Fruit fly (Drosophila melanogaster) whole organism, embryonic: ENCODE data around the gene CG31855.

Experiments
- Atf-2 ChIP-seq: fragments of 200-800 bp; sonication (Bioruptor generic); optimal IDR thresholded peaks from 2 replicates; lab custom pipeline; 2016; ENCODE audit warnings: missing biosample characterization, missing genetic modification characterization
- Atf6 ChIP-seq: fragments of 200-800 bp; sonication (Bioruptor generic); IDR thresholded peaks from 2 replicates; pipeline ENCODE4 v1.3.6; 2022; ENCODE audit warnings: missing biosample characterization, missing genetic modification characterization
- CG1024 ChIP-seq: fragments of 200-800 bp; sonication (Bioruptor generic); IDR thresholded peaks from 2 replicates; pipeline ENCODE4 v1.3.6; 2022; ENCODE audit warnings: missing biosample characterization, missing genetic modification characterization
- CG11093 ChIP-seq: fragments of 200-800 bp; sonication (Bioruptor generic); IDR thresholded peaks from 3 replicates; pipeline ENCODE4 v1.3.6; 2022; ENCODE audit warnings: missing biosample characterization, missing genetic modification characterization
- CG11398 ChIP-seq: fragments of 200-800 bp; sonication (Bioruptor generic); optimal IDR thresholded peaks from 2 replicates; lab custom pipeline; 2016; ENCODE audit warnings: missing biosample characterization, missing genetic modification characterization
- CG11456 ChIP-seq: fragments of 200-800 bp; sonication (Bioruptor generic); IDR thresholded peaks from 3 replicates; pipeline ENCODE4 v1.3.6; 2022; ENCODE audit warnings: missing biosample characterization, missing genetic modification characterization
- CG11504 ChIP-seq: fragments of 200-800 bp; sonication (Bioruptor generic); optimal IDR thresholded peaks from 3 replicates; lab custom pipeline; 2019; ENCODE audit warnings: missing biosample characterization, mild to moderate bottlenecking, missing genetic modification characterization, moderate library complexity
- CG11695 ChIP-seq: fragments of 200-800 bp; sonication (Bioruptor generic); IDR thresholded peaks from 3 replicates; pipeline ENCODE4 v1.3.6; 2022; ENCODE audit warnings: missing biosample characterization, missing genetic modification characterization
- CG11696 ChIP-seq: fragments of 200-800 bp; sonication (Bioruptor generic); IDR thresholded peaks from 2 replicates; pipeline ENCODE4 v1.3.6; 2022; ENCODE audit warnings: missing biosample characterization, missing genetic modification characterization
- CG12071 ChIP-seq: fragments of 200-800 bp; sonication (Bioruptor generic); optimal IDR thresholded peaks from 3 replicates; lab custom pipeline; 2018; ENCODE audit warnings: missing biosample characterization, mild to moderate bottlenecking, missing genetic modification characterization
- CG12769 ChIP-seq: fragments of 200-800 bp; sonication (Bioruptor generic); optimal IDR thresholded peaks from 2 replicates; lab custom pipeline; 2019; ENCODE audit warnings: missing biosample characterization, mild to moderate bottlenecking, missing genetic modification characterization, moderate library complexity
- CG14014 ChIP-seq: fragments of 200-800 bp; sonication (Bioruptor generic); IDR thresholded peaks from 2 replicates; pipeline ENCODE4 v1.3.6; 2022; ENCODE audit warnings: missing biosample characterization, missing genetic modification characterization
- CG17802 ChIP-seq: fragments of 200-800 bp; sonication (Bioruptor generic); optimal IDR thresholded peaks from 2 replicates; lab custom pipeline; 2018; ENCODE audit warnings: missing biosample characterization, mild to moderate bottlenecking, missing genetic modification characterization, moderate library complexity
- CG17912 ChIP-seq: fragments of 200-800 bp; sonication (Bioruptor generic); optimal IDR thresholded peaks from 2 replicates; lab custom pipeline; 2018; ENCODE audit warnings: missing biosample characterization, mild to moderate bottlenecking, missing genetic modification characterization
- CG18011 ChIP-seq: fragments of 200-800 bp; sonication (Bioruptor generic); optimal IDR thresholded peaks from 2 replicates; lab custom pipeline; 2017; ENCODE audit warnings: missing biosample characterization, missing genetic modification characterization, mild to moderate bottlenecking, moderate library complexity, missing genotype
- CG18476 ChIP-seq: fragments of 200-800 bp; sonication (Bioruptor generic); optimal IDR thresholded peaks from 2 replicates; lab custom pipeline; 2016; ENCODE audit warnings: missing biosample characterization, mild to moderate bottlenecking, missing genetic modification characterization
- CG2199 ChIP-seq: fragments of 200-800 bp; sonication (Bioruptor generic); IDR thresholded peaks from 3 replicates; pipeline ENCODE4 v1.3.6; 2022; ENCODE audit warnings: missing biosample characterization, missing genetic modification characterization
- CG2678 ChIP-seq: fragments of 200-800 bp; sonication (Bioruptor generic); optimal IDR thresholded peaks from 3 replicates; lab custom pipeline; 2019; ENCODE audit warnings: missing biosample characterization, mild to moderate bottlenecking, missing genetic modification characterization, moderate library complexity
- CG34224 ChIP-seq: fragments of 200-800 bp; sonication (Bioruptor generic); IDR thresholded peaks from 3 replicates; pipeline ENCODE4 v1.3.6; 2022; ENCODE audit warnings: missing biosample characterization, missing genetic modification characterization; ENCODE audit not compliant: partially characterized antibody
- CG3847 ChIP-seq: fragments of 200-800 bp; sonication (Bioruptor generic); IDR thresholded peaks from 2 replicates; pipeline ENCODE4 v1.3.6; 2022; ENCODE audit warnings: missing biosample characterization, missing genetic modification characterization
- CG7786 ChIP-seq: fragments of 200-800 bp; sonication (Bioruptor generic); optimal IDR thresholded peaks from 2 replicates; lab custom pipeline; 2016; ENCODE audit warnings: missing biosample characterization, missing genetic modification characterization
- CG8281 ChIP-seq: fragments of 200-800 bp; sonication (Bioruptor generic); optimal IDR thresholded peaks from 2 replicates; lab custom pipeline; 2018; ENCODE audit warnings: missing biosample characterization, mild to moderate bottlenecking, missing genetic modification characterization, moderate library complexity
- Drgx ChIP-seq: fragments of 200-800 bp; sonication (Bioruptor generic); IDR thresholded peaks from 2 replicates; pipeline ENCODE4 v1.3.6; 2022; ENCODE audit warnings: missing biosample characterization, missing genetic modification characterization
- H2.0 ChIP-seq: fragments of 200-800 bp; sonication (Bioruptor generic); IDR thresholded peaks from 2 replicates; pipeline ENCODE4 v1.3.6; 2022; ENCODE audit warnings: missing biosample characterization, missing genetic modification characterization
- HLHmδ ChIP-seq: fragments of 200-800 bp; sonication (Bioruptor generic); optimal IDR thresholded peaks from 2 replicates; lab custom pipeline; 2018; ENCODE audit warnings: missing biosample characterization, mild to moderate bottlenecking, missing genetic modification characterization, moderate library complexity
- Oaz ChIP-seq: fragments of 200-800 bp; sonication (Bioruptor generic); IDR thresholded peaks from 2 replicates; pipeline ENCODE4 v1.3.6; 2022; ENCODE audit warnings: missing biosample characterization, missing genetic modification characterization
- Trl ChIP-seq, 3 experiments: fragments of >200 bp in 2 of 3; fragments of 200-800 bp in 1 of 3; sonication (Bioruptor generic) in 1 of 3; optimal IDR thresholded peaks; 2 replicates in 1 of 3; 3 replicates in 2 of 3; lab custom pipeline; 2016 to 2017; ENCODE audit warnings: missing biosample characterization in 1 of 3, missing genetic modification characterization in 1 of 3
- abd-A ChIP-seq: fragments of 200-800 bp; sonication (Bioruptor generic); optimal IDR thresholded peaks from 3 replicates; lab custom pipeline; 2019; ENCODE audit warnings: missing biosample characterization, mild to moderate bottlenecking, missing genetic modification characterization, moderate library complexity
- btn ChIP-seq: fragments of 200-800 bp; sonication (Bioruptor generic); optimal IDR thresholded peaks from 2 replicates; lab custom pipeline; 2016; ENCODE audit warnings: missing biosample characterization, missing genetic modification characterization
- chm ChIP-seq: fragments of 200-800 bp; sonication (Bioruptor generic); IDR thresholded peaks from 2 replicates; pipeline ENCODE4 v1.3.6; 2022; ENCODE audit warnings: missing biosample characterization, missing genetic modification characterization
- ci ChIP-seq: fragments of 200-800 bp; sonication (Bioruptor generic); IDR thresholded peaks from 3 replicates; pipeline ENCODE4 v1.3.6; 2022; ENCODE audit warnings: missing biosample characterization, missing genetic modification characterization
- corto ChIP-seq: fragments of 200-800 bp; sonication (Bioruptor generic); optimal IDR thresholded peaks from 2 replicates; lab custom pipeline; 2016; ENCODE audit warnings: missing biosample characterization, mild to moderate bottlenecking, missing genetic modification characterization, moderate library complexity
- ewg ChIP-seq: fragments of 200-800 bp; sonication (Bioruptor generic); optimal IDR thresholded peaks from 3 replicates; lab custom pipeline; 2017; ENCODE audit warnings: mild to moderate bottlenecking, missing biosample characterization, missing genetic modification reagents, missing genetic modification characterization
- fd64A ChIP-seq: fragments of 200-800 bp; sonication (Bioruptor generic); optimal IDR thresholded peaks from 3 replicates; lab custom pipeline; 2018; ENCODE audit warnings: missing biosample characterization, mild to moderate bottlenecking, missing genetic modification characterization
- hbn ChIP-seq: fragments of 200-800 bp; sonication (Bioruptor generic); IDR thresholded peaks from 2 replicates; pipeline ENCODE4 v1.3.6; 2022; ENCODE audit warnings: missing biosample characterization, missing genetic modification characterization; ENCODE audit not compliant: partially characterized antibody
- jing ChIP-seq: fragments of 200-800 bp; sonication (Bioruptor generic); optimal IDR thresholded peaks from 2 replicates; lab custom pipeline; 2018; ENCODE audit warnings: missing biosample characterization, mild to moderate bottlenecking, missing genetic modification characterization
- jumu ChIP-seq: fragments of 200-800 bp; sonication (Bioruptor generic); optimal IDR thresholded peaks from 3 replicates; lab custom pipeline; 2016; ENCODE audit warnings: missing biosample characterization, missing genetic modification characterization
- luna ChIP-seq: fragments of 200-800 bp; sonication (Bioruptor generic); optimal IDR thresholded peaks from 2 replicates; lab custom pipeline; 2016; ENCODE audit warnings: missing biosample characterization, missing genetic modification characterization
- nerfin-1 ChIP-seq: fragments of 200-800 bp; sonication (Bioruptor generic); optimal IDR thresholded peaks from 3 replicates; lab custom pipeline; 2019; ENCODE audit warnings: missing biosample characterization, mild to moderate bottlenecking, missing genetic modification characterization, moderate library complexity
- otp ChIP-seq: fragments of 200-800 bp; sonication (Bioruptor generic); IDR thresholded peaks from 3 replicates; pipeline ENCODE4, ENCODE4 v1.3.6; 2022; ENCODE audit warnings: missing biosample characterization, missing genetic modification characterization
- prd ChIP-seq, 3 experiments: fragments of >200 bp in 2 of 3; fragments of 200-800 bp in 1 of 3; sonication (Bioruptor generic) in 1 of 3; optimal IDR thresholded peaks in 2 of 3; IDR thresholded peaks in 1 of 3; 2 replicates in 2 of 3; 3 replicates in 1 of 3; pipeline versions ENCODE4 v1.3.6 to Lab custom; 2017 to 2022; ENCODE audit warnings: missing biosample characterization in 1 of 3, missing genetic modification characterization in 1 of 3
- ranshi ChIP-seq: fragments of 200-800 bp; sonication (Bioruptor generic); IDR thresholded peaks from 2 replicates; pipeline ENCODE4 v1.3.6; 2022; ENCODE audit warnings: missing biosample characterization, missing genetic modification characterization
- schlank ChIP-seq: fragments of 200-800 bp; sonication (Bioruptor generic); optimal IDR thresholded peaks from 2 replicates; lab custom pipeline; 2018; ENCODE audit warnings: missing biosample characterization, mild to moderate bottlenecking, missing genetic modification characterization
- scrt ChIP-seq: fragments of 200-800 bp; sonication (Bioruptor generic); optimal IDR thresholded peaks from 2 replicates; lab custom pipeline; 2018; ENCODE audit warnings: missing biosample characterization, mild to moderate bottlenecking, missing genetic modification characterization, moderate library complexity
- shn ChIP-seq: fragments of 200-800 bp; sonication (Bioruptor generic); optimal IDR thresholded peaks from 3 replicates; lab custom pipeline; 2016; ENCODE audit warnings: missing biosample characterization, missing genetic modification characterization
- sob ChIP-seq: fragments of 200-800 bp; sonication (Bioruptor generic); IDR thresholded peaks from 2 replicates; pipeline ENCODE4 v1.3.6; 2022; ENCODE audit warnings: missing biosample characterization, missing genetic modification characterization
- sr ChIP-seq: fragments of 200-800 bp; sonication (Bioruptor generic); IDR thresholded peaks from 3 replicates; pipeline ENCODE4 v1.3.6; 2022; ENCODE audit warnings: missing biosample characterization, missing genetic modification characterization
- ttk ChIP-seq: fragments of 200-800 bp; sonication (Bioruptor generic); IDR thresholded peaks from 2 replicates; pipeline ENCODE4 v2.1.2; 2022; ENCODE audit warnings: missing biosample characterization, missing genetic modification characterization

The CG31855 gene

dm6 chr2L:13373435-13374242 lies 4.6 kb downstream of the CG31855 start, which contains the start of the genes Bdp1 and CG6565 (continued):
- TF ChIP-seq H2.0 (GFP tag; lab: Robert Waterston, UW), result peak; percentile 93
- peak; percentile 88 for TF ChIP-seq schlank (tag; lab: Kevin White, UChicago)
- TF ChIP-seq chm (GFP tag; lab: Robert Waterston, UW), result peak; percentile 91
- TF ChIP-seq CG1024 (GFP tag; lab: Robert Waterston, UW), result peak; percentile 76
- TF ChIP-seq ranshi, result peak; percentile 95
- TF ChIP-seq Trl (optimal IDR thresholded peaks at IDR 0.05; lab: Kevin White, UChicago), result no peak
- TF ChIP-seq Trl (GFP tag; optimal IDR thresholded peaks at IDR 0.05; lab: Kevin White, UChicago), result peak; percentile 98
- peak; percentile 86 for TF ChIP-seq ci (GFP tag; lab: Robert Waterston, UW)
- TF ChIP-seq shn (GFP tag; lab: Kevin White, UChicago), result peak; percentile 99
- TF ChIP-seq HLHmδ (GFP tag; lab: Kevin White, UChicago), result no peak
- TF ChIP-seq prd (optimal IDR thresholded peaks at IDR 0.05; lab: Kevin White, UChicago), result no peak
- TF ChIP-seq prd (GFP tag; IDR thresholded peaks at IDR 0.05; lab: Robert Waterston, UW), result peak; percentile 98
- TF ChIP-seq CG2199, result peak; percentile 73; the same call in 1 of the 3 replicates
- TF ChIP-seq jing (GFP tag; lab: Kevin White, UChicago), result peak; percentile 96
- TF ChIP-seq jumu (GFP tag; lab: Kevin White, UChicago), result peak; percentile 99
- no peak for TF ChIP-seq abd-A
- TF ChIP-seq sr (GFP tag; lab: Robert Waterston, UW), result peak; percentile 67; the same call in 1 of the 3 replicates
- peak; percentile 83 for TF ChIP-seq corto (GFP tag; lab: Kevin White, UChicago)
- TF ChIP-seq Atf-2 (GFP tag; lab: Kevin White, UChicago), result peak; percentile 99
- peak; percentile 96 for TF ChIP-seq btn (GFP tag; lab: Kevin White, UChicago)
- peak; percentile 95 for TF ChIP-seq CG11504 (tag; lab: Kevin White, UChicago)
- TF ChIP-seq CG8281, result peak; percentile 86
- TF ChIP-seq CG7786, result peak; percentile 99
- TF ChIP-seq CG11456 (GFP tag; lab: Robert Waterston, UW), result peak; percentile 93
- peak; percentile 91 for TF ChIP-seq ttk (GFP tag; lab: Robert Waterston, UW)
- no peak for TF ChIP-seq hbn
- peak; percentile 80 for TF ChIP-seq otp
- peak; percentile 92 for TF ChIP-seq Drgx (GFP tag; lab: Robert Waterston, UW)
- TF ChIP-seq CG11695 (GFP tag; lab: Robert Waterston, UW), result peak; percentile 94
- TF ChIP-seq luna, result peak; percentile 97
- TF ChIP-seq sob (GFP tag; lab: Robert Waterston, UW), result peak; percentile 97
- peak; percentile 92 for TF ChIP-seq nerfin-1 (tag; lab: Kevin White, UChicago)
- TF ChIP-seq ewg (GFP tag; lab: Kevin White, UChicago), result peak; percentile 97
- peak; percentile 97 for TF ChIP-seq CG18476
- peak; percentile 95 for TF ChIP-seq CG14014 (GFP tag; lab: Robert Waterston, UW)
- peak; percentile 70 for TF ChIP-seq fd64A (GFP tag; lab: Kevin White, UChicago)
- TF ChIP-seq CG12071 (GFP tag; lab: Kevin White, UChicago), result peak; percentile 81
- TF ChIP-seq CG11398 (GFP tag; lab: Kevin White, UChicago), result peak; percentile 96
- peak; percentile 97 for TF ChIP-seq CG11093
- TF ChIP-seq CG17912 (GFP tag; lab: Kevin White, UChicago), result peak; percentile 58
- TF ChIP-seq CG3847, result peak; percentile 98
- TF ChIP-seq Oaz (GFP tag; lab: Robert Waterston, UW), result peak; percentile 86
- peak; percentile 86 for TF ChIP-seq scrt (GFP tag; lab: Kevin White, UChicago)
- peak; percentile 87 for TF ChIP-seq CG17802 (tag; lab: Kevin White, UChicago)
- peak; percentile 57 for TF ChIP-seq CG11696
- TF ChIP-seq CG18011, result peak; percentile 89
- TF ChIP-seq Atf6 (GFP tag; lab: Robert Waterston, UW), result peak; percentile 96
- TF ChIP-seq CG12769 (tag; lab: Kevin White, UChicago), result no peak
- peak; percentile 97 for TF ChIP-seq CG2678 (tag; lab: Kevin White, UChicago)
- no peak for TF ChIP-seq CG34224 (GFP tag; lab: Robert Waterston, UW)
